Worm (Caenorhabditis elegans) whole organism, young adult: ENCODE measurements around the gene bus-18.
"Not testable (repeated sequence)": the region's sequence is repeated elsewhere in the genome, so short reads cannot be mapped to it uniquely, and the experiment has no call there.

Source experiments
- C17E4.6 ChIP-seq: fragments of 200-800 bp; sonication (Bioruptor generic); IDR thresholded peaks from 2 replicates; pipeline ENCODE4 v1.3.6; 2022; ENCODE audit warnings: missing genetic modification reagents, missing genetic modification characterization, missing compliant biosample characterization
- F22D6.2 ChIP-seq: sonication (generic microtip); optimal IDR thresholded peaks from 2 replicates; lab custom pipeline; 2016; ENCODE audit warnings: mild to moderate bottlenecking, missing genetic modification characterization, missing compliant biosample characterization
- F23B12.7 ChIP-seq: sonication (generic microtip); optimal IDR thresholded peaks from 2 replicates; lab custom pipeline; 2017; ENCODE audit warnings: missing genetic modification characterization, mild to moderate bottlenecking, missing compliant biosample characterization, antibody characterized with exemption, moderate library complexity; ENCODE audit not compliant: insufficient read depth
- F33H1.4 ChIP-seq: fragments of 200-800 bp; sonication (Bioruptor generic); IDR thresholded peaks from 2 replicates; pipeline ENCODE4 v1.3.6; 2022; ENCODE audit warnings: missing genetic modification reagents, missing genetic modification characterization, missing compliant biosample characterization
- F39B2.1 ChIP-seq: fragments of 200-800 bp; sonication (Bioruptor generic); IDR thresholded peaks from 2 replicates; pipeline ENCODE4 v1.3.6; 2022; ENCODE audit warnings: missing genetic modification reagents, missing genetic modification characterization, missing compliant biosample characterization
- F49E8.2 ChIP-seq: sonication (generic microtip); optimal IDR thresholded peaks from 3 replicates; lab custom pipeline; 2017; ENCODE audit warnings: missing genetic modification characterization, mild to moderate bottlenecking, missing compliant biosample characterization, antibody characterized with exemption, moderate library complexity; ENCODE audit not compliant: insufficient read depth
- K11D2.4 ChIP-seq: fragments of 200-800 bp; sonication (Bioruptor generic); IDR thresholded peaks from 2 replicates; pipeline ENCODE4 v1.3.6; 2022; ENCODE audit warnings: missing genetic modification reagents, missing genetic modification characterization, missing compliant biosample characterization
- T26A5.8 ChIP-seq: sonication (generic microtip); optimal IDR thresholded peaks from 2 replicates; lab custom pipeline; 2016; ENCODE audit warnings: missing genetic modification characterization, missing compliant biosample characterization
- Y56A3A.18 ChIP-seq: fragments of 200-800 bp; sonication (Bioruptor generic); IDR thresholded peaks from 2 replicates; pipeline ENCODE4 v1.3.6; 2022; ENCODE audit warnings: missing genetic modification reagents, missing genetic modification characterization, missing compliant biosample characterization
- akir-1 ChIP-seq: fragments of 200-800 bp; sonication (Bioruptor generic); optimal IDR thresholded peaks from 2 replicates; lab custom pipeline; 2018; ENCODE audit warnings: mild to moderate bottlenecking, missing genetic modification characterization, moderate library complexity, missing compliant biosample characterization
- ama-1 ChIP-seq, 3 experiments: fragments of 150-350 bp in 1 of 3; sonication (generic microtip) in 2 of 3; optimal IDR thresholded peaks; 2 replicates each; lab custom pipeline; 2014 to 2018; ENCODE audit warnings: missing biosample characterization in 2 of 3, missing genetic modification characterization in 2 of 3, missing genetic modification reagents in 2 of 3
- attf-3 ChIP-seq: fragments of 200-800 bp; sonication (Bioruptor generic); conservative IDR thresholded peaks from 2 replicates; pipeline ENCODE4 v1.3.6; 2022; ENCODE audit warnings: missing genetic modification reagents, missing genetic modification characterization, missing compliant biosample characterization
- attf-5 ChIP-seq: fragments of 200-800 bp; sonication (Bioruptor generic); optimal IDR thresholded peaks from 2 replicates; lab custom pipeline; 2018; ENCODE audit warnings: mild to moderate bottlenecking, missing genetic modification characterization, missing compliant biosample characterization
- cebp-1 ChIP-seq, 2 experiments: fragments of 200-800 bp in 1 of 2; sonication (Bioruptor generic) in 1 of 2; sonication (generic microtip) in 1 of 2; IDR thresholded peaks in 1 of 2; optimal IDR thresholded peaks in 1 of 2; 2 replicates each; pipeline versions ENCODE4 v1.3.6 to Lab custom; 2017 to 2022; ENCODE audit warnings: missing compliant biosample characterization in 2 of 2, missing genetic modification characterization in 2 of 2, mild to moderate bottlenecking in 1 of 2, missing genetic modification reagents in 1 of 2, moderate library complexity in 1 of 2
- ceh-27 ChIP-seq: fragments of 200-800 bp; sonication (Bioruptor generic); optimal IDR thresholded peaks from 2 replicates; lab custom pipeline; 2018; ENCODE audit warnings: mild to moderate bottlenecking, missing genetic modification characterization, moderate library complexity, missing compliant biosample characterization
- die-1 ChIP-seq: sonication (generic microtip); optimal IDR thresholded peaks from 2 replicates; lab custom pipeline; 2016; ENCODE audit warnings: missing genotype, mild to moderate bottlenecking, missing genetic modification characterization, missing compliant biosample characterization
- dox-1 ChIP-seq: fragments of 200-800 bp; sonication (Bioruptor generic); IDR thresholded peaks from 2 replicates; pipeline ENCODE4 v1.3.6; 2022; ENCODE audit warnings: missing genetic modification reagents, missing genetic modification characterization, missing compliant biosample characterization
- dpl-1 ChIP-seq: fragments of 150-350 bp; optimal IDR thresholded peaks from 2 replicates; lab custom pipeline; 2014; ENCODE audit warnings: missing biosample characterization, missing genetic modification reagents, missing genetic modification characterization
- ets-4 ChIP-seq: fragments of 200-800 bp; sonication (Bioruptor generic); optimal IDR thresholded peaks from 2 replicates; lab custom pipeline; 2018; ENCODE audit warnings: mild to moderate bottlenecking, missing genetic modification characterization, missing compliant biosample characterization
- hrde-1 ChIP-seq: sonication (generic microtip); optimal IDR thresholded peaks from 2 replicates; lab custom pipeline; 2016; ENCODE audit warnings: missing genetic modification characterization, mild to moderate bottlenecking, missing compliant biosample characterization, moderate library complexity, missing genotype, missing genetic modification reagents, borderline replicate concordance
- hsf-1 ChIP-seq: fragments of 200-800 bp; sonication (Bioruptor generic); IDR thresholded peaks from 2 replicates; pipeline ENCODE4 v1.3.6; 2022; ENCODE audit warnings: missing genetic modification reagents, missing genetic modification characterization, missing compliant biosample characterization
- let-607 ChIP-seq, 2 experiments: fragments of 200-800 bp in 1 of 2; sonication (Bioruptor generic) in 1 of 2; sonication (generic microtip) in 1 of 2; optimal IDR thresholded peaks; 2 replicates each; lab custom pipeline; 2016 to 2018; ENCODE audit warnings: mild to moderate bottlenecking in 2 of 2, missing compliant biosample characterization in 2 of 2, missing genetic modification characterization in 2 of 2, moderate library complexity in 2 of 2, missing genotype in 1 of 2
- lin-26 ChIP-seq: fragments of 200-800 bp; sonication (Bioruptor generic); IDR thresholded peaks from 2 replicates; pipeline ENCODE4 v1.3.6; 2022; ENCODE audit warnings: missing genetic modification reagents, missing genetic modification characterization, missing compliant biosample characterization
- lin-40 ChIP-seq: sonication (generic microtip); optimal IDR thresholded peaks from 2 replicates; lab custom pipeline; 2016; ENCODE audit warnings: missing genetic modification characterization, mild to moderate bottlenecking, missing compliant biosample characterization, missing genotype, missing genetic modification reagents
- lir-1 ChIP-seq: fragments of 200-800 bp; sonication (Bioruptor generic); conservative IDR thresholded peaks from 2 replicates; pipeline ENCODE4 v1.3.6; 2022; ENCODE audit warnings: missing genetic modification reagents, missing genetic modification characterization, missing compliant biosample characterization
- madf-3 ChIP-seq: fragments of 200-800 bp; sonication (Bioruptor generic); IDR thresholded peaks from 2 replicates; pipeline ENCODE4 v1.3.6; 2022; ENCODE audit warnings: missing genetic modification reagents, missing genetic modification characterization, missing compliant biosample characterization
- madf-6 ChIP-seq: fragments of 200-800 bp; sonication (Bioruptor generic); IDR thresholded peaks from 2 replicates; pipeline ENCODE4 v1.3.6; 2022; ENCODE audit warnings: missing genetic modification reagents, missing genetic modification characterization, missing compliant biosample characterization
- nfya-1 ChIP-seq: sonication (generic microtip); optimal IDR thresholded peaks from 2 replicates; lab custom pipeline; 2017; ENCODE audit warnings: antibody characterized with exemption, missing compliant biosample characterization, missing genetic modification characterization, borderline replicate concordance; ENCODE audit not compliant: insufficient read depth
- nfyb-1 ChIP-seq: fragments of 200-800 bp; sonication (Bioruptor generic); IDR thresholded peaks from 2 replicates; pipeline ENCODE4 v1.3.6; 2022; ENCODE audit warnings: missing genetic modification reagents, missing genetic modification characterization, missing compliant biosample characterization
- nhr-80 ChIP-seq: sonication (generic microtip); optimal IDR thresholded peaks from 2 replicates; lab custom pipeline; 2016; ENCODE audit warnings: missing genetic modification characterization, missing compliant biosample characterization
- pha-4 ChIP-seq: fragments of 150-350 bp; sonication (generic microtip); optimal IDR thresholded peaks from 2 replicates; lab custom pipeline; 2014; ENCODE audit warnings: missing biosample characterization, missing genetic modification reagents, missing genetic modification characterization
- rec-8 ChIP-seq, 2 experiments: sonication (generic microtip); optimal IDR thresholded peaks; 2 replicates each; lab custom pipeline; 2016; ENCODE audit warnings: mild to moderate bottlenecking in 2 of 2, missing genetic modification characterization in 2 of 2, missing genetic modification reagents in 2 of 2, missing genotype in 2 of 2, missing biosample characterization in 1 of 2, missing compliant biosample characterization in 1 of 2, moderate library complexity in 1 of 2
- repo-1 ChIP-seq: sonication (generic microtip); optimal IDR thresholded peaks from 2 replicates; lab custom pipeline; 2017; ENCODE audit warnings: mild to moderate bottlenecking, missing genetic modification characterization, missing compliant biosample characterization
- snpc-1.1 ChIP-seq: sonication (generic microtip); optimal IDR thresholded peaks from 2 replicates; lab custom pipeline; 2017; ENCODE audit warnings: missing genetic modification characterization, mild to moderate bottlenecking, missing compliant biosample characterization, antibody characterized with exemption, moderate library complexity, missing genotype, missing genetic modification reagents; ENCODE audit not compliant: insufficient read depth
- snpc-4 ChIP-seq, 5 experiments: fragments of 150-350 bp in 1 of 5; sonication (generic microtip) in 4 of 5; optimal IDR thresholded peaks; 2 replicates each; lab custom pipeline; 2014 to 2018; ENCODE audit warnings: missing genetic modification characterization in 5 of 5, missing biosample characterization in 3 of 5, antibody characterized with exemption in 2 of 5, mild to moderate bottlenecking in 2 of 5, missing compliant biosample characterization in 2 of 5, missing genotype in 2 of 5, moderate library complexity in 2 of 5, missing genetic modification reagents in 1 of 5
- somi-1 ChIP-seq: fragments of 200-800 bp; sonication (Bioruptor generic); optimal IDR thresholded peaks from 2 replicates; lab custom pipeline; 2018; ENCODE audit warnings: mild to moderate bottlenecking, missing genetic modification characterization, missing compliant biosample characterization
- sptf-2 ChIP-seq: fragments of 200-800 bp; sonication (Bioruptor generic); optimal IDR thresholded peaks from 2 replicates; lab custom pipeline; 2018; ENCODE audit warnings: mild to moderate bottlenecking, missing genetic modification characterization, missing compliant biosample characterization
- tbp1 ChIP-seq: fragments of 200-800 bp; sonication (Bioruptor generic); optimal IDR thresholded peaks from 2 replicates; lab custom pipeline; 2018; ENCODE audit warnings: mild to moderate bottlenecking, missing genetic modification characterization, missing compliant biosample characterization
- tbx-9 ChIP-seq: sonication (generic microtip); optimal IDR thresholded peaks from 2 replicates; lab custom pipeline; 2016; ENCODE audit warnings: borderline replicate concordance, missing genetic modification characterization, inconsistent platforms, missing compliant biosample characterization

The bus-18 gene

ce11 chrV:11822461-11822939 lies 49.0 kb downstream of the bus-18 start, which contains the start of gene pyc-1:
Gene pyc-1, minus strand, starts transcription at chrV:11822529.
- TF ChIP-seq tbx-9 (tag; lab: Kevin White, UChicago) (no peak), somi-1 (GFP tag; lab: Kevin White, UChicago) (peak; percentile 6), nfya-1 (tag; lab: Kevin White, UChicago) (no peak), T26A5.8 (tag; lab: Kevin White, UChicago) (no peak), attf-5 (GFP tag; lab: Kevin White, UChicago) (peak; percentile 42), die-1 (tag; lab: Kevin White, UChicago) (no peak), dpl-1 (GFP tag; lab: Kevin White, UChicago) (no peak), F49E8.2 (tag; lab: Kevin White, UChicago) (no peak), ets-4 (peak; percentile 8), F23B12.7 (tag; lab: Kevin White, UChicago) (peak; percentile 24), tbp1 (GFP tag; lab: Kevin White, UChicago) (peak; percentile 16), cebp-1 (GFP tag; IDR thresholded peaks at IDR 0.05; lab: Robert Waterston, UW) (no peak), cebp-1 (tag; optimal IDR thresholded peaks at IDR 0.05; lab: Kevin White, UChicago) (peak; percentile 2), nhr-80 (tag; lab: Kevin White, UChicago) (peak; percentile 32), akir-1 (GFP tag; lab: Kevin White, UChicago) (no peak), lin-26 (GFP tag; lab: Robert Waterston, UW) (0 out of 2 replicates have a peak, but pooled peaks have one; percentile 34), ceh-27 (GFP tag; lab: Kevin White, UChicago) (no peak), lin-40 (tag; lab: Kevin White, UChicago) (peak; percentile 23), snpc-4 (GFP tag; optimal IDR thresholded peaks at IDR 0.05; lab: Kevin White, UChicago) (no peak), snpc-4 (tag; optimal IDR thresholded peaks at IDR 0.05; lab: Kevin White, UChicago) (peak in 2 of 4 experiments; percentile 2 to 28), sptf-2 (GFP tag; lab: Kevin White, UChicago) (no peak), hrde-1 (tag; lab: Kevin White, UChicago) (no peak), pha-4 (tag; lab: Kevin White, UChicago) (peak; percentile 55), ama-1 (optimal IDR thresholded peaks at IDR 0.05; lab: Kevin White, UChicago) (peak; percentile 7), ama-1 (GFP tag; optimal IDR thresholded peaks at IDR 0.05; lab: Kevin White, UChicago) (no peak), hsf-1 (GFP tag; lab: Robert Waterston, UW) (0 out of 2 replicates have a peak, but pooled peaks have one; percentile 4)

- 0 out of 2 replicates have a peak, but pooled peaks have one; percentile 28 for TF ChIP-seq K11D2.4 (GFP tag; lab: Robert Waterston, UW)
- TF ChIP-seq nfyb-1 (GFP tag; lab: Robert Waterston, UW) = peak; percentile 72
- peak; percentile 45 for TF ChIP-seq ama-1 (optimal IDR thresholded peaks at IDR 0.05; lab: Kevin White, UChicago)
- not testable (repeated sequence) for TF ChIP-seq ama-1 (GFP tag; optimal IDR thresholded peaks at IDR 0.05; lab: Kevin White, UChicago)
These were observed 49.8 kb downstream of the bus-18 start for ce11 chrV:11823125-11823833.

DNA sequence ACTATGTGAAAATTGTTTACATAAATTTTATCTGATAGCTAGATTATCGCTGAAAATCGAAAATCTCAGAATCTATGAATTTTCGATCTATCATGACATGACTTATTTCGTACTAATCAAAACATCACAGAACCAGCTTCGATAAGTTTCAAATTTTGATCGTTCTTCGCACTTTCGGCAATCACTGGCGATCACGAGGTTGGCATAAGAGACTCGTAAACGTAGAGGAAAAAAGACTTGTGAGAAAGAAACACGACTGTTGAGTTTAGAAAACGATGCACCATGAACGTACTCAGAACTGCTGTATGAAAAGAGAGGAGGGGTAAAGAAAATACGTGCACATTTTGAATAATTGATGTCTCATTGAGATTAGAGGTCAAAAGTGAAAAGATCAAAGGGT lies 50.5 kb downstream of the bus-18 start:
- TF ChIP-seq madf-3 (GFP tag; lab: Robert Waterston, UW) (no peak), tbp1 (GFP tag; lab: Kevin White, UChicago) (peak; percentile 57), let-607 (tag; optimal IDR thresholded peaks at IDR 0.05; lab: Kevin White, UChicago) (peak in 1 of 2 experiments; percentile 50), F22D6.2 (no peak), F39B2.1 (GFP tag; lab: Robert Waterston, UW) (no peak), Y56A3A.18 (no peak), C17E4.6 (GFP tag; lab: Robert Waterston, UW) (no peak), K11D2.4 (GFP tag; lab: Robert Waterston, UW) (no peak), nfyb-1 (GFP tag; lab: Robert Waterston, UW) (peak; percentile 71), repo-1 (tag; lab: Kevin White, UChicago) (peak; percentile 45), lir-1 (GFP tag; lab: Robert Waterston, UW) (no peak; the same call in 1 of the 2 replicates), F33H1.4 (GFP tag; lab: Robert Waterston, UW) (no peak), lin-40 (tag; lab: Kevin White, UChicago) (peak; percentile 57), snpc-1.1 (tag; lab: Kevin White, UChicago) (no peak), dox-1 (GFP tag; lab: Robert Waterston, UW) (no peak), attf-3 (GFP tag; lab: Robert Waterston, UW) (no peak), rec-8 (tag; optimal IDR thresholded peaks at IDR 0.05; lab: Kevin White, UChicago) (no peak), madf-6 (GFP tag; lab: Robert Waterston, UW) (no peak; the same call in 1 of the 2 replicates), hrde-1 (tag; lab: Kevin White, UChicago) (no peak)
